Worm (Caenorhabditis elegans) whole organism, L3 larva: Measurements from ENCODE around the gene K08B5.2.
A peak's percentile ranks its signal among the peaks of the same experiment; 100 is the strongest.

ENCODE experiments used
- R02D3.7 ChIP-seq: fragments of 150-350 bp; optimal IDR thresholded peaks from 2 replicates; lab custom pipeline; 2014; ENCODE audit warnings: missing biosample characterization, missing genetic modification characterization
- ZK546.5 ChIP-seq: sonication (generic microtip); optimal IDR thresholded peaks from 2 replicates; lab custom pipeline; 2017; ENCODE audit warnings: missing biosample characterization, missing genetic modification characterization
- aly-2 ChIP-seq: fragments of 150-350 bp; optimal IDR thresholded peaks from 2 replicates; lab custom pipeline; 2014; ENCODE audit warnings: missing biosample characterization, missing genetic modification characterization
- ama-1 ChIP-seq: fragments of 150-350 bp; optimal IDR thresholded peaks from 2 replicates; lab custom pipeline; 2018
- ceh-16 ChIP-seq: sonication (generic microtip); optimal IDR thresholded peaks from 2 replicates; lab custom pipeline; 2017; ENCODE audit warnings: missing biosample characterization, missing genetic modification characterization
- ceh-28 ChIP-seq: fragments of 150-350 bp; optimal IDR thresholded peaks from 2 replicates; lab custom pipeline; 2014; ENCODE audit warnings: missing biosample characterization, missing genetic modification reagents, missing genetic modification characterization
- ceh-82 ChIP-seq: fragments of 150-350 bp; optimal IDR thresholded peaks from 2 replicates; lab custom pipeline; 2014; ENCODE audit warnings: missing biosample characterization, missing genetic modification characterization
- ceh-9 ChIP-seq: sonication (generic microtip); optimal IDR thresholded peaks from 2 replicates; lab custom pipeline; 2018; ENCODE audit warnings: missing biosample characterization, missing genetic modification characterization
- daf-12 ChIP-seq: fragments of 150-350 bp; optimal IDR thresholded peaks from 2 replicates; lab custom pipeline; 2014; ENCODE audit warnings: missing biosample characterization, missing genetic modification reagents, missing genetic modification characterization
- egl-27 ChIP-seq: sonication (generic microtip); optimal IDR thresholded peaks from 4 replicates; lab custom pipeline; 2017; ENCODE audit warnings: missing biosample characterization, missing genetic modification reagents, missing genetic modification characterization
- egl-5 ChIP-seq: fragments of 150-350 bp; optimal IDR thresholded peaks from 2 replicates; lab custom pipeline; 2017; ENCODE audit warnings: missing biosample characterization, missing genetic modification reagents, missing genetic modification characterization, inconsistent platforms
- elt-1 ChIP-seq: fragments of 150-350 bp; optimal IDR thresholded peaks from 2 replicates; lab custom pipeline; 2014; ENCODE audit warnings: missing biosample characterization, missing genetic modification characterization
- elt-2 ChIP-seq: sonication (generic microtip); optimal IDR thresholded peaks from 2 replicates; lab custom pipeline; 2016; ENCODE audit warnings: missing genetic modification reagents, mild to moderate bottlenecking, missing genetic modification characterization, missing compliant biosample characterization
- elt-3 ChIP-seq, 3 experiments: fragments of 150-350 bp in 1 of 3; sonication (generic microtip) in 2 of 3; optimal IDR thresholded peaks; 2 replicates in 2 of 3; 4 replicates in 1 of 3; lab custom pipeline; 2014 to 2017; ENCODE audit warnings: missing biosample characterization in 3 of 3, missing genetic modification characterization in 3 of 3
- eor-1 ChIP-seq, 2 experiments: fragments of 150-350 bp; optimal IDR thresholded peaks; 2 replicates each; lab custom pipeline; 2014 to 2018; ENCODE audit warnings: missing biosample characterization in 2 of 2, missing genetic modification characterization in 2 of 2
- hmg-11 ChIP-seq: sonication (generic microtip); optimal IDR thresholded peaks from 2 replicates; lab custom pipeline; 2016; ENCODE audit warnings: missing genetic modification characterization, missing compliant biosample characterization
- lin-15B ChIP-seq: fragments of 150-350 bp; optimal IDR thresholded peaks from 2 replicates; lab custom pipeline; 2014; ENCODE audit warnings: missing biosample characterization, missing genetic modification characterization
- lin-39 ChIP-seq: fragments of 150-350 bp; optimal IDR thresholded peaks from 2 replicates; lab custom pipeline; 2018; ENCODE audit warnings: missing biosample characterization, missing genetic modification reagents, missing genetic modification characterization
- mdl-1 ChIP-seq: fragments of 150-350 bp; optimal IDR thresholded peaks from 2 replicates; lab custom pipeline; 2014; ENCODE audit warnings: missing biosample characterization, missing genetic modification characterization
- mml-1 ChIP-seq: fragments of 150-350 bp; sonication (generic microtip); optimal IDR thresholded peaks from 3 replicates; lab custom pipeline; 2014; ENCODE audit warnings: missing biosample characterization, missing genetic modification characterization
- nfya-1 ChIP-seq: sonication (generic microtip); optimal IDR thresholded peaks from 2 replicates; lab custom pipeline; 2017; ENCODE audit warnings: missing genetic modification characterization, mild to moderate bottlenecking, missing compliant biosample characterization, antibody characterized with exemption, moderate library complexity; ENCODE audit not compliant: insufficient read depth
- nhr-11 ChIP-seq: fragments of 150-350 bp; optimal IDR thresholded peaks from 2 replicates; lab custom pipeline; 2014; ENCODE audit warnings: missing biosample characterization, missing genetic modification characterization
- nhr-23 ChIP-seq: fragments of 150-350 bp; optimal IDR thresholded peaks from 2 replicates; lab custom pipeline; 2014; ENCODE audit warnings: missing biosample characterization, missing genetic modification reagents, missing genetic modification characterization
- nhr-237 ChIP-seq: fragments of 150-350 bp; optimal IDR thresholded peaks from 2 replicates; lab custom pipeline; 2014; ENCODE audit warnings: missing biosample characterization, missing genetic modification characterization
- nhr-25 ChIP-seq: sonication (generic microtip); optimal IDR thresholded peaks from 2 replicates; lab custom pipeline; 2017; ENCODE audit warnings: missing biosample characterization, missing genetic modification characterization
- nhr-28 ChIP-seq: fragments of 150-350 bp; optimal IDR thresholded peaks from 2 replicates; lab custom pipeline; 2014; ENCODE audit warnings: missing biosample characterization, missing genetic modification characterization
- nhr-67 ChIP-seq: fragments of 150-350 bp; optimal IDR thresholded peaks from 2 replicates; lab custom pipeline; 2014; ENCODE audit warnings: missing biosample characterization, missing genetic modification characterization
- nhr-76 ChIP-seq: fragments of 150-350 bp; sonication (generic microtip); optimal IDR thresholded peaks from 5 replicates; lab custom pipeline; 2014; ENCODE audit warnings: missing biosample characterization, missing genetic modification characterization
- nhr-77 ChIP-seq: fragments of 150-350 bp; optimal IDR thresholded peaks from 2 replicates; lab custom pipeline; 2014; ENCODE audit warnings: missing biosample characterization, missing genetic modification characterization
- pqm-1 ChIP-seq: fragments of 150-350 bp; optimal IDR thresholded peaks from 2 replicates; lab custom pipeline; 2017; ENCODE audit warnings: missing biosample characterization, missing genetic modification characterization, inconsistent platforms
- sea-2 ChIP-seq: fragments of 150-350 bp; sonication (generic microtip); optimal IDR thresholded peaks from 4 replicates; lab custom pipeline; 2014; ENCODE audit warnings: missing biosample characterization, missing genetic modification reagents, missing genetic modification characterization
- skn-1 ChIP-seq: fragments of 150-350 bp; optimal IDR thresholded peaks from 2 replicates; lab custom pipeline; 2014; ENCODE audit warnings: missing biosample characterization, missing genetic modification characterization
- snpc-4 ChIP-seq: fragments of 150-350 bp; optimal IDR thresholded peaks from 2 replicates; lab custom pipeline; 2014; ENCODE audit warnings: missing biosample characterization, missing genetic modification characterization
- tbx-2 ChIP-seq: sonication (generic microtip); optimal IDR thresholded peaks from 2 replicates; lab custom pipeline; 2016; ENCODE audit warnings: mild to moderate bottlenecking, missing genetic modification characterization, missing compliant biosample characterization
- unc-39 ChIP-seq: sonication (generic microtip); optimal IDR thresholded peaks from 4 replicates; lab custom pipeline; 2017; ENCODE audit warnings: missing biosample characterization, missing genetic modification characterization
- unc-62 ChIP-seq: fragments of 150-350 bp; sonication (generic microtip); optimal IDR thresholded peaks from 4 replicates; lab custom pipeline; 2014; ENCODE audit warnings: missing biosample characterization, missing genetic modification reagents, missing genetic modification characterization
- zag-1 ChIP-seq: fragments of 150-350 bp; optimal IDR thresholded peaks from 2 replicates; lab custom pipeline; 2014; ENCODE audit warnings: missing biosample characterization, missing genetic modification characterization
- ztf-11 ChIP-seq: fragments of 150-350 bp; optimal IDR thresholded peaks from 2 replicates; lab custom pipeline; 2014; ENCODE audit warnings: missing biosample characterization, missing genetic modification characterization

The K08B5.2 gene

ce11 chrX:16535192-16535591 is 18.5 kb downstream of the K08B5.2 start:
- no peak for TF ChIP-seq daf-12 (tag; lab: Kevin White, UChicago)
- no peak for TF ChIP-seq nhr-23 (tag; lab: Kevin White, UChicago)
- TF ChIP-seq tbx-2 (tag; lab: Kevin White, UChicago): no peak
- no peak for TF ChIP-seq nhr-28
- TF ChIP-seq nhr-76 (tag; lab: Kevin White, UChicago): no peak
- TF ChIP-seq pqm-1: no peak
- TF ChIP-seq lin-15B (tag; lab: Kevin White, UChicago): no peak
- no peak for TF ChIP-seq ceh-82 (tag; lab: Kevin White, UChicago)
- TF ChIP-seq nhr-11: no peak
- no peak for TF ChIP-seq R02D3.7 (tag; lab: Kevin White, UChicago)
- no peak for TF ChIP-seq mml-1
- TF ChIP-seq elt-1 (tag; lab: Kevin White, UChicago): no peak
- no peak for TF ChIP-seq nhr-77 (tag; lab: Kevin White, UChicago)
- TF ChIP-seq, all 47 proteins: peak for 0

- TF ChIP-seq elt-1 (tag; lab: Kevin White, UChicago): no peak
- no peak for TF ChIP-seq ceh-16 (tag; lab: Kevin White, UChicago)
- peak; percentile 36 for TF ChIP-seq nfya-1 (tag; lab: Kevin White, UChicago)
- no peak for TF ChIP-seq ceh-9 (tag; lab: Kevin White, UChicago)
- no peak for TF ChIP-seq elt-3 (tag; optimal IDR thresholded peaks at IDR 0.05; lab: Kevin White, UChicago)
- no peak for TF ChIP-seq nhr-25 (tag; lab: Kevin White, UChicago)
- TF ChIP-seq skn-1 (tag; lab: Kevin White, UChicago): no peak
- TF ChIP-seq nhr-77 (tag; lab: Kevin White, UChicago): no peak
- no peak for TF ChIP-seq lin-15B (tag; lab: Kevin White, UChicago)
- TF ChIP-seq egl-5 (tag; lab: Kevin White, UChicago): peak; percentile 61
- no peak for TF ChIP-seq hmg-11
- no peak for TF ChIP-seq eor-1 (tag; optimal IDR thresholded peaks at IDR 0.05; lab: Kevin White, UChicago)
- no peak for TF ChIP-seq aly-2 (tag; lab: Kevin White, UChicago)
- no peak for TF ChIP-seq egl-27
- no peak for TF ChIP-seq nhr-28
- no peak for TF ChIP-seq pqm-1
- no peak for TF ChIP-seq daf-12 (tag; lab: Kevin White, UChicago)
- no peak for TF ChIP-seq ztf-11 (tag; lab: Kevin White, UChicago)
- TF ChIP-seq elt-2 (tag; lab: Kevin White, UChicago): no peak
- no peak for TF ChIP-seq sea-2 (GFP tag; lab: Kevin White, UChicago)
- no peak for TF ChIP-seq mdl-1 (tag; lab: Kevin White, UChicago)
- peak; percentile 51 for TF ChIP-seq unc-62 (GFP tag; lab: Kevin White, UChicago)
- peak; percentile 46 for TF ChIP-seq lin-39
- no peak for TF ChIP-seq ceh-82 (tag; lab: Kevin White, UChicago)
- TF ChIP-seq snpc-4 (tag; lab: Kevin White, UChicago): no peak
- TF ChIP-seq nhr-76 (tag; lab: Kevin White, UChicago): no peak
- TF ChIP-seq zag-1 (tag; lab: Kevin White, UChicago): no peak
- no peak for TF ChIP-seq unc-39 (tag; lab: Kevin White, UChicago)
- no peak for TF ChIP-seq nhr-237 (tag; lab: Kevin White, UChicago)
Observed at ce11 chrX:16534564-16534963, 19.1 kb downstream of the K08B5.2 start.

- TF ChIP-seq nfya-1 (tag; lab: Kevin White, UChicago): no peak
- no peak for TF ChIP-seq ceh-16 (tag; lab: Kevin White, UChicago)
- no peak for TF ChIP-seq ama-1 (lab: Kevin White, UChicago)
- no peak for TF ChIP-seq nhr-25 (tag; lab: Kevin White, UChicago)
- no peak for TF ChIP-seq nhr-67 (tag; lab: Kevin White, UChicago)
- no peak for TF ChIP-seq ZK546.5 (tag; lab: Kevin White, UChicago)
- no peak for TF ChIP-seq unc-39 (tag; lab: Kevin White, UChicago)
- no peak for TF ChIP-seq ceh-28
- TF ChIP-seq snpc-4 (tag; lab: Kevin White, UChicago): no peak
- TF ChIP-seq nhr-77 (tag; lab: Kevin White, UChicago): no peak
- TF ChIP-seq nhr-11: no peak
- TF ChIP-seq egl-27: no peak
- TF ChIP-seq egl-5 (tag; lab: Kevin White, UChicago): no peak
- TF ChIP-seq pqm-1: no peak
Observed at ce11 chrX:16533860-16534259, 19.8 kb downstream of the K08B5.2 start.
